Fruit fly (Drosophila melanogaster): ENCODE measurements around the gene CG4009.

Gene CG4009

dm6 chr3R:17053415-17054177, 17.8 kb upstream of the CG4009 start, which contains the start of gene Dad (continued):
- TF ChIP-seq CG9139 (GFP tag; optimal IDR thresholded peaks at IDR 0.05) (peak; percentile 50), Hr39 (GFP tag; optimal IDR thresholded peaks at IDR 0.05) (peak; percentile 28), Eip78C (GFP tag) (peak; percentile 94), fkh (GFP tag; optimal IDR thresholded peaks at IDR 0.05) (no peak), Sox14 (GFP tag; optimal IDR thresholded peaks at IDR 0.05) (peak; percentile 26), dac (GFP tag; optimal IDR thresholded peaks at IDR 0.05) (no peak), CG8319 (GFP tag; optimal IDR thresholded peaks at IDR 0.05) (no peak), net (GFP tag; optimal IDR thresholded peaks at IDR 0.05) (peak; percentile 0)

- TF ChIP-seq Eip78C (GFP tag) (peak; percentile 96), Hr38 (GFP tag; optimal IDR thresholded peaks at IDR 0.05) (no peak), CG9139 (GFP tag; optimal IDR thresholded peaks at IDR 0.05) (peak; percentile 72), Eip75B (GFP tag; optimal IDR thresholded peaks at IDR 0.05) (peak; percentile 79), Sox15 (GFP tag; optimal IDR thresholded peaks at IDR 0.05) (peak; percentile 46), CG6163 (GFP tag; IDR thresholded peaks at IDR 0.05) (peak; percentile 57; the same call in 2 of the 3 replicates), cyc (GFP tag; optimal IDR thresholded peaks at IDR 0.05) (peak; percentile 62), CG3032 (tag; optimal IDR thresholded peaks at IDR 0.05) (peak; percentile 90), CG11762 (GFP tag; optimal IDR thresholded peaks at IDR 0.05; ENCODE audit: insufficient read depth) (peak; percentile 61), CG8119 (GFP tag; IDR thresholded peaks at IDR 0.05) (peak; percentile 64), Smox (GFP tag; optimal IDR thresholded peaks at IDR 0.05) (peak; percentile 70), dsx (GFP tag; optimal IDR thresholded peaks at IDR 0.05; ENCODE audit: poor library complexity, severe bottlenecking) (peak; percentile 88), acj6 (GFP tag; optimal IDR thresholded peaks at IDR 0.05) (peak; percentile 63), CG6276 (GFP tag; optimal IDR thresholded peaks at IDR 0.05) (peak; percentile 11), pdm3 (GFP tag; optimal IDR thresholded peaks at IDR 0.05) (peak; percentile 75), esn (GFP tag; optimal IDR thresholded peaks at IDR 0.05) (peak; percentile 78), CG6808 (GFP tag; optimal IDR thresholded peaks at IDR 0.05) (peak; percentile 89), CG6854 (GFP tag; optimal IDR thresholded peaks at IDR 0.05) (peak; percentile 68), Hr39 (GFP tag; optimal IDR thresholded peaks at IDR 0.05) (peak; percentile 49), lz (GFP tag; optimal IDR thresholded peaks at IDR 0.05) (peak; percentile 61), Sox102F (GFP tag; optimal IDR thresholded peaks at IDR 0.05) (peak; percentile 79), vri (GFP tag; optimal IDR thresholded peaks at IDR 0.05) (peak; percentile 70), CG3919 (GFP tag; optimal IDR thresholded peaks at IDR 0.05) (peak; percentile 79), CG7368 (GFP tag; optimal IDR thresholded peaks at IDR 0.05) (peak; percentile 50), CG11902 (GFP tag; optimal IDR thresholded peaks at IDR 0.05) (peak; percentile 16), CG11294 (GFP tag; IDR thresholded peaks at IDR 0.05) (no peak), Sox14 (GFP tag; optimal IDR thresholded peaks at IDR 0.05) (peak; percentile 63), CG1621 (tag; optimal IDR thresholded peaks at IDR 0.05) (peak; percentile 77), Hr4 (GFP tag; optimal IDR thresholded peaks at IDR 0.05) (peak; percentile 41), dac (GFP tag; optimal IDR thresholded peaks at IDR 0.05) (peak; percentile 18), CG8632 (GFP tag; optimal IDR thresholded peaks at IDR 0.05) (peak; percentile 71), achi (GFP tag; optimal IDR thresholded peaks at IDR 0.05) (peak; percentile 80), CG31627 (GFP tag; optimal IDR thresholded peaks at IDR 0.05) (peak; percentile 47), ss (GFP tag; optimal IDR thresholded peaks at IDR 0.05) (peak; percentile 88 to 89), CG32006 (GFP tag; optimal IDR thresholded peaks at IDR 0.05) (peak; percentile 64), Ets96B (tag; optimal IDR thresholded peaks at IDR 0.05) (peak; percentile 86), CG10631 (GFP tag; optimal IDR thresholded peaks at IDR 0.05) (peak; percentile 74), Eip93F (GFP tag; optimal IDR thresholded peaks at IDR 0.05) (peak; percentile 48), fd85E (GFP tag; optimal IDR thresholded peaks at IDR 0.05) (no peak), salr (GFP tag; optimal IDR thresholded peaks at IDR 0.05) (peak; percentile 73 to 75), CG6792 (GFP tag; optimal IDR thresholded peaks at IDR 0.05) (peak; percentile 76), Blimp-1 (GFP tag; optimal IDR thresholded peaks at IDR 0.05) (peak; percentile 43), Ets21C (GFP tag; optimal IDR thresholded peaks at IDR 0.05) (peak; percentile 17), CG8319 (GFP tag; optimal IDR thresholded peaks at IDR 0.05) (peak; percentile 45)
Observed at dm6 chr3R:17052465-17053149, 16.8 kb upstream of the CG4009 start.
